Worm (Caenorhabditis elegans) whole organism, midembryonic: ENCODE measurements around the gene szy-20.

Experiments used
- T22C8.4 ChIP-seq: fragments of 200-800 bp; sonication (Bioruptor generic); IDR thresholded peaks from 2 replicates; pipeline ENCODE4 v1.3.6; 2022; ENCODE audit warnings: missing genetic modification characterization, missing compliant biosample characterization
- cog-1 ChIP-seq: sonication (generic microtip); optimal IDR thresholded peaks from 2 replicates; lab custom pipeline; 2016; ENCODE audit warnings: missing genetic modification characterization, missing compliant biosample characterization
- flt-1 ChIP-seq: fragments of 200-800 bp; sonication (Bioruptor generic); IDR thresholded peaks from 2 replicates; pipeline ENCODE4 v1.3.6; 2022; ENCODE audit warnings: missing genetic modification characterization, missing compliant biosample characterization
- klf-2 ChIP-seq: fragments of 200-800 bp; sonication (Bioruptor generic); conservative IDR thresholded peaks from 2 replicates; pipeline ENCODE4 v1.3.6; 2022; ENCODE audit warnings: missing genetic modification reagents, missing genetic modification characterization, missing compliant biosample characterization
- med-1 ChIP-seq: sonication (generic microtip); optimal IDR thresholded peaks from 2 replicates; lab custom pipeline; 2017; ENCODE audit warnings: missing genetic modification characterization, mild to moderate bottlenecking, missing compliant biosample characterization, antibody characterized with exemption, missing genetic modification reagents; ENCODE audit not compliant: insufficient read depth
- ref-1 ChIP-seq: fragments of 200-800 bp; sonication (Bioruptor generic); conservative IDR thresholded peaks from 2 replicates; pipeline ENCODE4 v1.3.6; 2022; ENCODE audit warnings: missing genetic modification reagents, missing genetic modification characterization, missing compliant biosample characterization
- tab-1 ChIP-seq: fragments of 200-800 bp; sonication (Bioruptor generic); IDR thresholded peaks from 2 replicates; pipeline ENCODE4 v1.3.6; 2022; ENCODE audit warnings: missing genetic modification characterization, missing compliant biosample characterization
- ztf-23 ChIP-seq: fragments of 200-800 bp; sonication (Bioruptor generic); IDR thresholded peaks from 2 replicates; pipeline ENCODE4 v1.3.6; 2022; ENCODE audit warnings: missing genetic modification reagents, missing genetic modification characterization, missing compliant biosample characterization
- ztf-29 ChIP-seq: fragments of 200-800 bp; sonication (Bioruptor generic); IDR thresholded peaks from 2 replicates; pipeline ENCODE4 v1.3.6; 2022; ENCODE audit warnings: missing genetic modification reagents, missing genetic modification characterization, missing compliant biosample characterization

Gene szy-20

DNA sequence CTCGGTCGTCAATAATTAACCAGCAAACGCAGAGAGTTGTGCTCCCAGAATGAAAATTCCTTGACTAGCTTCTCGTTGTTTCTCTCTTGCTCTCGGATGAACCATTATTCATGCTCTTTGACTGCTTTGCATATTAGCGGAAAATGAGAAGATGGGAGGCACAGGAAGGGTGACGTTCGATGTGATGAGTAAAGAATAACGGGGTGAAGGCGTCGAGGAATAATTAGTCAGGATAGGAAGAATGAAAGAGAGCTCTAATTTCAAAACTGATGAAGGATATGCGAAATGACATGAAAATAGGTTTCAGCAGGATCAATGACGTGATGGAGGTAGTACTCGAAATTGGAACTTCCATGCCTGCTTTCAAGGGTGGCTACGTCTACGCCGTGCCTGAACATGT, 17.9 kb downstream of the szy-20 start:
- no peak for TF ChIP-seq klf-2 (GFP tag; lab: Robert Waterston, UW)
- no peak for TF ChIP-seq med-1
- no peak for TF ChIP-seq tab-1
- TF ChIP-seq cog-1 (tag; lab: Kevin White, UChicago) = no peak
- TF ChIP-seq ztf-29 = no peak
- TF ChIP-seq flt-1 (GFP tag; lab: Robert Waterston, UW) = no peak

- TF ChIP-seq ztf-29 = no peak
These were observed 20.5 kb downstream of the szy-20 start for ce11 chrII:8948640-8949039.

DNA sequence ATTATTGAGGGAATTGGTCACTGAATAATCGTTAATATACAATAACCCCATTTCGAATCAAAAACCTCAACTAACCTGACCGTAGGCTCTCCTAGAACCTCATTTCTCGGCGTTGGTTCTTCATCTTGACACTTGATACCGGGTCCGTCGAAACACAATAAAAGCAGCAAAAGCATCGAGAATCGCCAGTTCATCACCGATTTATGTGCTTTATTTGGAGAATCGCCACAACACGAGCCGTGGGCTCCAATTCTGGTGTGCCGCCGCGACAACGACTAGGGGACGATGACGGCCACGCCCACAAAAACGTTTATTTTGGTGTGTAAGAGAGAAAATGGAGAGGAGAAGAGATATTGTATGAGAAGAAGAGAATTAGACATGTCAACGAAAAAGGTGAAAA, 21.7 kb downstream of the szy-20 start, which contains the start of gene cutl-15:
Gene cutl-15, minus strand, starts transcription at position 298 of the 400 bp plus-strand sequence.
- TF ChIP-seq T22C8.4 (GFP tag; lab: Robert Waterston, UW) (no peak), flt-1 (GFP tag; lab: Robert Waterston, UW) (no peak), tab-1 (no peak), cog-1 (tag; lab: Kevin White, UChicago) (no peak), ztf-23 (GFP tag; lab: Robert Waterston, UW) (no peak), klf-2 (GFP tag; lab: Robert Waterston, UW) (no peak)

- TF ChIP-seq flt-1 (GFP tag; lab: Robert Waterston, UW) = no peak
These were observed 24.0 kb downstream of the szy-20 start for ce11 chrII:8945167-8945566.

- TF ChIP-seq cog-1 (tag; lab: Kevin White, UChicago) (no peak), klf-2 (GFP tag; lab: Robert Waterston, UW) (no peak), tab-1 (no peak), ztf-23 (GFP tag; lab: Robert Waterston, UW) (no peak), T22C8.4 (GFP tag; lab: Robert Waterston, UW) (no peak), med-1 (no peak), ztf-29 (no peak), flt-1 (GFP tag; lab: Robert Waterston, UW) (no peak), ref-1 (GFP tag; lab: Robert Waterston, UW) (no peak)
These were observed 28.7 kb downstream of the szy-20 start, which contains the start of the genes set-17 and T21B10.4 for ce11 chrII:8940362-8940940. Gene set-17 (minus strand): TSS chrII:8940488. Gene T21B10.4 (plus strand): TSS chrII:8940894.

DNA sequence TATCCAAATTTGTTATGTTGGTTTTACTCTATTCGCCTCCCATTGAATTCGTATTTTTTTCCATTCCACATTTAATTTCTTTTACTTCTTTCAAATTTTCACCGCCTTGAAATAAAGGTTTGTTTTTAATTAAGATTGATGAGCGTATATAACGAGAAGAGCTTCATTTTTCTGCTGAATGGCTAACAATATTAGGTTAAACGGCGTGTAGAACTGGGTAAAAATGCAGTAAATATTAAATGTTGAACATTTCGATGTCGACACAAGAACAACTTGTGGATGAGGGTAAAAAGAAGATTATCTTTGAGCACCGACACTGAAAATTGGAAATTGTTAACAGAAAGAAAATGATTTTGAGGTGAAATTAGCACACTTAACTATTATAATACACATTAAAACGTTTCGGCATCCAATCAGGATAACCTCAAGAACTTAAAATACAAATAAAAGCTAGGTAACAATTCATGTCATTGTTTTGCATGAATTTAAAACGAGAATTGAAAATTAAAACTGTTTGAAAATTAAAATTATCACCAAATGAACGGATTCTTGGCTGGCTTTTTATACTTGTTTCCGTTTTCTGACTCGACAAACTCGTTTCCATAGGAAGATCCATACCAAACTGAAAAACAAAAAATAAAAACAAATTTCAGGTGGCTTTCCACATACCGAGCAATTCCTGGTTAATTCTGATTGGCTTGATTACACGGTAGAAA, 30.1 kb downstream of the szy-20 start:
- TF ChIP-seq med-1 = no peak
- no peak for TF ChIP-seq ref-1 (GFP tag; lab: Robert Waterston, UW)
- no peak for TF ChIP-seq flt-1 (GFP tag; lab: Robert Waterston, UW)
- no peak for TF ChIP-seq tab-1
- TF ChIP-seq cog-1 (tag; lab: Kevin White, UChicago) = no peak
- TF ChIP-seq T22C8.4 (GFP tag; lab: Robert Waterston, UW) = no peak
- no peak for TF ChIP-seq ztf-23 (GFP tag; lab: Robert Waterston, UW)
- TF ChIP-seq klf-2 (GFP tag; lab: Robert Waterston, UW) = no peak
- no peak for TF ChIP-seq ztf-29

DNA sequence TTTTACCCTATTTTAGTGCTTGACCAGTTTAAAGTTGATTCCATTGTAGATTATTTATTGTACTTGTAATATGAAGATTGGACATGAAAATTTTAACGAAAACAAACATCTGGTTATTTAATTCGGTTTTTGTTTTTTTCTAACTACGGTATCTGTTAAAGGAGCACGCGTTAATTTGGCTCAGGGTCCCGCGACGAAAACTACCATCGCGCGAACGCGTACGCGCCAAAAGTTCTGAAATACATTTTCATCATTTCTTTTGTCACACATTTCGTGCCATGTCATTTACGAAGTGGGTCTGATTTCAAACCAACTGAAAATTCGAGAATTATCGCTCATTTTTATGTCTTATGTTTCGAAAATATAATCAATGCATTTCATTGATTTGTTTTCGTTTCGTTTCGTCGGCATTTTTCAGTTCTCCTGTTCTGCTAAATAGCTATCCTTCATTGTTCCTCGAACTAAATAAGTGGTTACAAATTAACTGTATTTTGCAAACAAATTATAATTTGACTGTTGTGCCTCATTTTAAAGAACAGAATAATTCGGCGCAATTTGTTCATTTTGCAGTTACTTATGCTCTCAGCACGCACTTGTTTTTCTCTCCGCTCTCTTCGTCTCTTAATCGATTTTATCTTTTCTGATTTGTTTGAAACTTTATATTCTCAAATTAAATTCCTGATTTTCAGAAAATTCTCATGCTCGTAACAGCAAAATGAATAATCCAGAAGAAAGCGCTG, 35.3 kb downstream of the szy-20 start, which contains the start of gene T21B10.3:
Gene T21B10.3, plus strand, starts transcription at position 690 of the 740 bp plus-strand sequence.
- TF ChIP-seq ztf-29 = no peak
- no peak for TF ChIP-seq med-1
- TF ChIP-seq cog-1 (tag; lab: Kevin White, UChicago) = no peak
- TF ChIP-seq T22C8.4 (GFP tag; lab: Robert Waterston, UW) = no peak
- TF ChIP-seq tab-1 = no peak
- no peak for TF ChIP-seq ztf-23 (GFP tag; lab: Robert Waterston, UW)
- TF ChIP-seq flt-1 (GFP tag; lab: Robert Waterston, UW) = no peak

DNA sequence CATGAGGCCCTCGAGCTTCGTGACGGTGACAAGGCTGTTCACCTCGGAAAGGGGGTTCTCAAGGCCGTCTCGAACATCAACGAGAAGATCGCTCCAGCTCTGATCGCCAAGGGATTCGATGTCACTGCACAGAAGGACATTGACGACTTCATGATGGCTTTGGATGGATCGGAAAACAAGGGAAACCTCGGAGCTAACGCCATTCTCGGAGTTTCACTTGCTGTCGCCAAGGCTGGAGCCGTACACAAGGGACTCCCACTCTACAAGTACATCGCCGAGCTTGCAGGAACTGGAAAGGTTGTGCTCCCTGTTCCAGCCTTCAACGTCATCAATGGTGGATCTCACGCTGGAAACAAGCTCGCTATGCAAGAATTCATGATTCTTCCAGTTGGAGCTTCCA, 36.7 kb downstream of the szy-20 start:
- TF ChIP-seq cog-1 (tag; lab: Kevin White, UChicago) (no peak), klf-2 (GFP tag; lab: Robert Waterston, UW) (no peak), flt-1 (GFP tag; lab: Robert Waterston, UW) (no peak), ztf-29 (no peak), ref-1 (GFP tag; lab: Robert Waterston, UW) (no peak), med-1 (no peak), ztf-23 (GFP tag; lab: Robert Waterston, UW) (no peak), T22C8.4 (GFP tag; lab: Robert Waterston, UW) (no peak), tab-1 (no peak)

DNA sequence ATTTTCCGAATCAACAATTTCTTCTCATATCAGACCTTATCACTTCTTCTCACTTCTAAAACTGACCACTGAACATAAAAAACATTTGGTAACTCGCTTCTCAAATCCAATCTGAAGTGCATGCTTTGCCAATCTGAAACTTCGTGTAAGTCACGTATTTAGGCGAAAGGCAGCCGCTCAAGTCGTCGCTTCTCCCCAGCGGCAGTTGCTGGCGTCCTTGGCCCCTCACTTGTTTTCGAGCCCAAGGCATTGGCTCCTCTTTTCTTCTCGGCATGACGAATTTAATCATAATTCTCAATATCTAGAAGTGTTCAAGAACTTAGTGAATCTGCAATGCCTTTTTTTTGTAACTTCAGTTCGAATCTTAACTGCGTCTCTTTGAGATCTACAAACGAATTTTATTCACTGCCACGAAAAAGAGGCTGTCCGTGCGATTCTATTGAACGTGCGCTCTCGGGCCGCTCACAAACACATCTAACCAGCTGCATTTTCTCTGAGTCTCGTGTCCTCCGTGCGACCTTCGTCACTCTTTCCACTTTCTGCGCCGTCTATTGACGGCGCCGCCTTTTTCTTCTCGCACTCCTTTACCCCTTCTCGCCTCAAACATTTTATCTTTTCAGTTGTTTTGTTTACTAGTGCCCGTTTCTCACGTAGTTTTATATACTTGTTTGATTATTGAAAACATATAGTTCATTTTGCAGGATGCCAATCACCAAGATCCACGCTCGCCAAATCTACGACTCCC, 37.6 kb downstream of the szy-20 start:
- TF ChIP-seq ref-1 (GFP tag; lab: Robert Waterston, UW) = no peak
- TF ChIP-seq flt-1 (GFP tag; lab: Robert Waterston, UW) = no peak
- no peak for TF ChIP-seq ztf-23 (GFP tag; lab: Robert Waterston, UW)
- TF ChIP-seq T22C8.4 (GFP tag; lab: Robert Waterston, UW) = no peak

DNA sequence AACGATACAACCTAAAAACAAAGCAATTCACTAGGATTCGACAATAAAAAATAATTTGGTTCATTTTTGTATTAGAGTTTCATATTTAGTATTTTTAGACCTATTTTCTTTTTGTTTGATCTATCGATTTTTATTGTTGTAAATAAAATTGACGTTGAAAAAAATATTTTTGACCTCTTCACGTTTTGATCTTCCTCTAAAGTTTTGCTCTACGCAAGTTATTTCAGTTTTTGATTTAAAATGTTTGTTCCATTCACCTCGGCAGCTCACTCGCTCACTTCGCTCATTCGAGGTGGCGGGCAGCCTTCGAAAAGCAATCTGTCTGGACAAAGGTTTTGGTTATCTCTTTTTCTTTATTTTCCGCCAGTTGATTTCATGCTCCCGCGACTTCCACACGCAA, 38.4 kb downstream of the szy-20 start, which contains the start of gene enol-1:
Gene enol-1, plus strand, starts transcription at position 235 of the 400 bp plus-strand sequence.
- no peak for TF ChIP-seq flt-1 (GFP tag; lab: Robert Waterston, UW)
- no peak for TF ChIP-seq T22C8.4 (GFP tag; lab: Robert Waterston, UW)
- no peak for TF ChIP-seq ref-1 (GFP tag; lab: Robert Waterston, UW)
- no peak for TF ChIP-seq ztf-23 (GFP tag; lab: Robert Waterston, UW)
